Worm (Caenorhabditis elegans) whole organism, L3 larva: ENCODE results near the gene cwc-15.

ENCODE experiments used
- daf-12 ChIP-seq: fragments of 150-350 bp; optimal IDR thresholded peaks from 2 replicates; lab custom pipeline; 2014; ENCODE audit warnings: missing biosample characterization, missing genetic modification reagents, missing genetic modification characterization
- elt-2 ChIP-seq: sonication (generic microtip); optimal IDR thresholded peaks from 2 replicates; lab custom pipeline; 2016; ENCODE audit warnings: missing genetic modification reagents, mild to moderate bottlenecking, missing genetic modification characterization, missing compliant biosample characterization
- fkh-10 ChIP-seq: sonication (generic microtip); optimal IDR thresholded peaks from 2 replicates; lab custom pipeline; 2017; ENCODE audit warnings: missing biosample characterization, missing genetic modification reagents, missing genetic modification characterization
- nhr-25 ChIP-seq: sonication (generic microtip); optimal IDR thresholded peaks from 2 replicates; lab custom pipeline; 2017; ENCODE audit warnings: missing biosample characterization, missing genetic modification characterization
- nhr-76 ChIP-seq: fragments of 150-350 bp; sonication (generic microtip); optimal IDR thresholded peaks from 5 replicates; lab custom pipeline; 2014; ENCODE audit warnings: missing biosample characterization, missing genetic modification characterization
- unc-39 ChIP-seq: sonication (generic microtip); optimal IDR thresholded peaks from 4 replicates; lab custom pipeline; 2017; ENCODE audit warnings: missing biosample characterization, missing genetic modification characterization
- unc-62 ChIP-seq: fragments of 150-350 bp; sonication (generic microtip); optimal IDR thresholded peaks from 4 replicates; lab custom pipeline; 2014; ENCODE audit warnings: missing biosample characterization, missing genetic modification reagents, missing genetic modification characterization

DNA sequence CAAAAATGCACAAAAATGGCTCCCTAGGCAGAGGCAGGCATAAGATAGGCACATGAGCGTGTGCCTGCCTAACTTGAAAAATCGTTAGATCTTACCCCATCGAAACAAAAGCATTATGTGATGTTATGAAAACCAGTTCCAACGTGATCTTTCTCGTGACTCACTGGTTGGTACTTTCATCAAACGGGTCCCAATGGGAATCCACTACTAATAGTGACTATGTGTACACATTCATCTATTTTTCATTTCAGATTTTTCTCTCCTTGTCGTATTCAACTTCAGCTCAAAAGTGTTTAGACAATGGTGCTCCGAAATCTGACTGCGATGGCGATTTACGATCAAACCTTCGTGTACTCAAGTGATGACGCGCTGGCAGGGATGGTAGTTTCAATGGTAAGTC lies 5.5 kb upstream of the cwc-15 start, which contains the start of gene srx-43:
- TF ChIP-seq nhr-76 (tag; lab: Kevin White, UChicago) (no peak), unc-39 (tag; lab: Kevin White, UChicago) (no peak), fkh-10 (GFP tag; lab: Kevin White, UChicago) (no peak), elt-2 (tag; lab: Kevin White, UChicago) (no peak), nhr-25 (tag; lab: Kevin White, UChicago) (no peak), daf-12 (tag; lab: Kevin White, UChicago) (no peak), unc-62 (GFP tag; lab: Kevin White, UChicago) (no peak)
